Fruit fly (Drosophila melanogaster) S2 (cell line): ENCODE measurements around the gene ChLD3.

Source experiments
- CG8478 ChIP-seq: fragments of >200 bp; optimal IDR thresholded peaks from 2 replicates; lab custom pipeline; 2018
- CTCF ChIP-seq, 2 experiments: fragments of >200 bp; optimal IDR thresholded peaks; 2 replicates each; lab custom pipeline; 2018

dm6 chr2L:16713929-16714328 is 24.7 kb upstream of the ChLD3 start:
- TF ChIP-seq CG8478 (no peak), CTCF (optimal IDR thresholded peaks at IDR 0.05; lab: Kevin White, UChicago) (no peak)
